Worm (Caenorhabditis elegans) whole organism, L4/young adult: ENCODE measurements around the gene Y54F10BM.20.

ENCODE experiments used
- W03F9.2 ChIP-seq: fragments of 150-350 bp; optimal IDR thresholded peaks from 2 replicates; lab custom pipeline; 2014; ENCODE audit warnings: missing biosample characterization, missing genetic modification characterization
- dao-5 ChIP-seq: sonication (generic microtip); optimal IDR thresholded peaks from 2 replicates; lab custom pipeline; 2016; ENCODE audit warnings: missing genotype, missing genetic modification characterization, moderate library complexity, missing compliant biosample characterization
- him-1 ChIP-seq: sonication (generic microtip); optimal IDR thresholded peaks from 2 replicates; lab custom pipeline; 2016; ENCODE audit warnings: missing genotype, missing genetic modification reagents, missing genetic modification characterization, missing compliant biosample characterization

ce11 chrIII:2308026-2308425, at the start of gene Y54F10BM.20, which contains the start of gene fbxa-1:
- no peak for TF ChIP-seq dao-5 (tag; lab: Kevin White, UChicago)
- no peak for TF ChIP-seq him-1 (tag; lab: Kevin White, UChicago)
- TF ChIP-seq W03F9.2 (tag; lab: Kevin White, UChicago): no peak
